Worm (Caenorhabditis elegans) whole organism, L2 larva: ENCODE results near the gene drl-1.

Experiments
- C34F6.9 ChIP-seq: fragments of 150-350 bp; optimal IDR thresholded peaks from 2 replicates; lab custom pipeline; 2014; ENCODE audit warnings: missing biosample characterization, missing genetic modification characterization
- F13H6.1 ChIP-seq: sonication (generic microtip); optimal IDR thresholded peaks from 2 replicates; lab custom pipeline; 2016; ENCODE audit warnings: missing genetic modification characterization, missing compliant biosample characterization
- R02D3.7 ChIP-seq: fragments of 150-350 bp; optimal IDR thresholded peaks from 2 replicates; lab custom pipeline; 2014; ENCODE audit warnings: missing biosample characterization, missing genetic modification characterization
- Y55F3AM.14 ChIP-seq: fragments of 200-800 bp; sonication (Bioruptor generic); optimal IDR thresholded peaks from 2 replicates; lab custom pipeline; 2018; ENCODE audit warnings: mild to moderate bottlenecking, missing genetic modification characterization, missing compliant biosample characterization
- ZK546.5 ChIP-seq: sonication (generic microtip); optimal IDR thresholded peaks from 2 replicates; lab custom pipeline; 2017; ENCODE audit warnings: missing biosample characterization, missing genetic modification characterization
- aly-2 ChIP-seq: fragments of 150-350 bp; optimal IDR thresholded peaks from 2 replicates; lab custom pipeline; 2014; ENCODE audit warnings: missing biosample characterization, missing genetic modification characterization
- ama-1 ChIP-seq: fragments of 150-350 bp; optimal IDR thresholded peaks from 2 replicates; lab custom pipeline; 2018; ENCODE audit warnings: inconsistent platforms
- blmp-1 ChIP-seq: sonication (generic microtip); optimal IDR thresholded peaks from 2 replicates; lab custom pipeline; 2017; ENCODE audit warnings: missing genetic modification characterization, mild to moderate bottlenecking, missing compliant biosample characterization, antibody characterized with exemption, moderate library complexity; ENCODE audit not compliant: insufficient read depth
- ceh-82 ChIP-seq: fragments of 150-350 bp; optimal IDR thresholded peaks from 2 replicates; lab custom pipeline; 2014; ENCODE audit warnings: missing biosample characterization, missing genetic modification characterization
- crh-2 ChIP-seq: sonication (generic microtip); optimal IDR thresholded peaks from 2 replicates; lab custom pipeline; 2017; ENCODE audit warnings: missing biosample characterization, missing genetic modification characterization
- dmd-4 ChIP-seq: sonication (generic microtip); optimal IDR thresholded peaks from 2 replicates; lab custom pipeline; 2017; ENCODE audit warnings: missing biosample characterization, missing genetic modification characterization
- egl-27 ChIP-seq: sonication (generic microtip); optimal IDR thresholded peaks from 3 replicates; lab custom pipeline; 2017; ENCODE audit warnings: missing biosample characterization, missing genetic modification reagents, missing genetic modification characterization
- elt-1 ChIP-seq: fragments of 150-350 bp; optimal IDR thresholded peaks from 2 replicates; lab custom pipeline; 2014; ENCODE audit warnings: missing biosample characterization, missing genetic modification characterization
- elt-3 ChIP-seq: sonication (generic microtip); optimal IDR thresholded peaks from 2 replicates; lab custom pipeline; 2017; ENCODE audit warnings: missing biosample characterization, missing genetic modification characterization
- fos-1 ChIP-seq: fragments of 150-350 bp; optimal IDR thresholded peaks from 2 replicates; lab custom pipeline; 2014; ENCODE audit warnings: missing biosample characterization, missing genetic modification characterization
- gmeb-1 ChIP-seq: fragments of 150-350 bp; optimal IDR thresholded peaks from 2 replicates; lab custom pipeline; 2014; ENCODE audit warnings: missing biosample characterization, missing genetic modification characterization
- lin-11 ChIP-seq: fragments of 150-350 bp; sonication (generic microtip); optimal IDR thresholded peaks from 2 replicates; lab custom pipeline; 2014; ENCODE audit warnings: missing biosample characterization, missing genetic modification characterization, inconsistent platforms, mixed read lengths
- lin-13 ChIP-seq: fragments of 150-350 bp; optimal IDR thresholded peaks from 2 replicates; lab custom pipeline; 2014; ENCODE audit warnings: missing biosample characterization, missing genetic modification reagents, missing genetic modification characterization
- lin-39 ChIP-seq: fragments of 150-350 bp; optimal IDR thresholded peaks from 2 replicates; lab custom pipeline; 2014; ENCODE audit warnings: missing biosample characterization, missing genetic modification reagents, missing genetic modification characterization
- lsy-2 ChIP-seq, 2 experiments: fragments of 150-350 bp in 1 of 2; sonication (generic microtip) in 1 of 2; optimal IDR thresholded peaks; 2 replicates each; lab custom pipeline; 2014 to 2017; ENCODE audit warnings: missing biosample characterization in 2 of 2, missing genetic modification characterization in 2 of 2
- mab-5 ChIP-seq: fragments of 150-350 bp; optimal IDR thresholded peaks from 2 replicates; lab custom pipeline; 2014; ENCODE audit warnings: missing biosample characterization, missing genetic modification characterization
- mdl-1 ChIP-seq, 2 experiments: fragments of 150-350 bp in 1 of 2; sonication (generic microtip) in 1 of 2; optimal IDR thresholded peaks; 2 replicates each; lab custom pipeline; 2017; ENCODE audit warnings: missing biosample characterization in 2 of 2, missing genetic modification characterization in 2 of 2
- nhr-11 ChIP-seq: fragments of 150-350 bp; optimal IDR thresholded peaks from 2 replicates; lab custom pipeline; 2014; ENCODE audit warnings: missing biosample characterization, missing genetic modification characterization
- nhr-12 ChIP-seq: fragments of 150-350 bp; optimal IDR thresholded peaks from 2 replicates; lab custom pipeline; 2014; ENCODE audit warnings: missing biosample characterization, missing genetic modification characterization
- nhr-129 ChIP-seq: fragments of 150-350 bp; optimal IDR thresholded peaks from 2 replicates; lab custom pipeline; 2014; ENCODE audit warnings: missing biosample characterization, missing genetic modification characterization
- nhr-21 ChIP-seq: fragments of 150-350 bp; optimal IDR thresholded peaks from 2 replicates; lab custom pipeline; 2014; ENCODE audit warnings: missing biosample characterization, missing genetic modification characterization
- nhr-237 ChIP-seq: fragments of 150-350 bp; optimal IDR thresholded peaks from 2 replicates; lab custom pipeline; 2014; ENCODE audit warnings: missing biosample characterization, missing genetic modification characterization
- nhr-77 ChIP-seq: fragments of 150-350 bp; optimal IDR thresholded peaks from 2 replicates; lab custom pipeline; 2014; ENCODE audit warnings: missing biosample characterization, missing genetic modification characterization
- peb-1 ChIP-seq: fragments of 150-350 bp; optimal IDR thresholded peaks from 2 replicates; lab custom pipeline; 2014; ENCODE audit warnings: missing biosample characterization, missing genetic modification characterization
- sem-4 ChIP-seq: fragments of 150-350 bp; optimal IDR thresholded peaks from 2 replicates; lab custom pipeline; 2014; ENCODE audit warnings: missing biosample characterization, missing genetic modification reagents, missing genetic modification characterization
- skn-1 ChIP-seq: sonication (generic microtip); optimal IDR thresholded peaks from 2 replicates; lab custom pipeline; 2017; ENCODE audit warnings: missing biosample characterization, missing genetic modification characterization
- sma-3 ChIP-seq: sonication (generic microtip); optimal IDR thresholded peaks from 2 replicates; lab custom pipeline; 2016; ENCODE audit warnings: missing genetic modification reagents, missing genetic modification characterization, missing compliant biosample characterization
- sma-9 ChIP-seq, 2 experiments: fragments of 150-350 bp in 1 of 2; sonication (generic microtip) in 1 of 2; optimal IDR thresholded peaks; 2 replicates each; lab custom pipeline; 2014 to 2016; ENCODE audit warnings: missing genetic modification characterization in 2 of 2, mild to moderate bottlenecking in 1 of 2, missing biosample characterization in 1 of 2, missing compliant biosample characterization in 1 of 2, missing genetic modification reagents in 1 of 2, moderate library complexity in 1 of 2
- snpc-4 ChIP-seq: fragments of 150-350 bp; optimal IDR thresholded peaks from 2 replicates; lab custom pipeline; 2014; ENCODE audit warnings: missing biosample characterization, missing genetic modification characterization
- unc-39 ChIP-seq: fragments of 150-350 bp; optimal IDR thresholded peaks from 2 replicates; lab custom pipeline; 2014; ENCODE audit warnings: missing biosample characterization, missing genetic modification characterization
- unc-55 ChIP-seq: fragments of 150-350 bp; sonication (generic microtip); optimal IDR thresholded peaks from 3 replicates; lab custom pipeline; 2014; ENCODE audit warnings: missing biosample characterization, missing genetic modification reagents, missing genetic modification characterization
- zag-1 ChIP-seq: fragments of 150-350 bp; optimal IDR thresholded peaks from 2 replicates; lab custom pipeline; 2014; ENCODE audit warnings: missing biosample characterization, missing genetic modification characterization
- ztf-1 ChIP-seq: fragments of 200-800 bp; sonication (Bioruptor generic); conservative IDR thresholded peaks from 2 replicates; pipeline ENCODE4 v1.3.6; 2022; ENCODE audit warnings: missing genetic modification characterization, missing compliant biosample characterization
- ztf-11 ChIP-seq: sonication (generic microtip); optimal IDR thresholded peaks from 2 replicates; lab custom pipeline; 2017; ENCODE audit warnings: missing biosample characterization, missing genetic modification characterization

drl-1 gene

ce11 chrIV:291851-292367, 33.0 kb upstream of the drl-1 start:
- no peak for TF ChIP-seq unc-39 (tag; lab: Kevin White, UChicago)
- no peak for TF ChIP-seq elt-3 (tag; lab: Kevin White, UChicago)
- TF ChIP-seq sma-9 (GFP tag; optimal IDR thresholded peaks at IDR 0.05; lab: Kevin White, UChicago): peak; percentile 50
- TF ChIP-seq sma-9 (tag; optimal IDR thresholded peaks at IDR 0.05; lab: Kevin White, UChicago): no peak
- no peak for TF ChIP-seq sem-4 (tag; lab: Kevin White, UChicago)
- no peak for TF ChIP-seq ceh-82 (tag; lab: Kevin White, UChicago)
- TF ChIP-seq ztf-11: no peak
- peak; percentile 3 for TF ChIP-seq nhr-21 (tag; lab: Kevin White, UChicago)
- TF ChIP-seq skn-1 (tag; lab: Kevin White, UChicago): peak; percentile 87
- TF ChIP-seq ZK546.5 (tag; lab: Kevin White, UChicago): no peak
- TF ChIP-seq nhr-11 (tag; lab: Kevin White, UChicago): no peak
- TF ChIP-seq lin-11 (tag; lab: Kevin White, UChicago): no peak
- TF ChIP-seq crh-2 (tag; lab: Kevin White, UChicago): peak; percentile 90
- no peak for TF ChIP-seq mab-5 (tag; lab: Kevin White, UChicago)
- TF ChIP-seq lsy-2 (tag; optimal IDR thresholded peaks at IDR 0.05; lab: Kevin White, UChicago): peak in 1 of 2 experiments; percentile 43
- peak; percentile 80 for TF ChIP-seq fos-1 (tag; lab: Kevin White, UChicago)
- TF ChIP-seq sma-3 (GFP tag; lab: Kevin White, UChicago): peak; percentile 56
- peak; percentile 47 for TF ChIP-seq Y55F3AM.14 (GFP tag; lab: Kevin White, UChicago)
- TF ChIP-seq dmd-4 (tag; lab: Kevin White, UChicago): no peak
- no peak for TF ChIP-seq nhr-77 (tag; lab: Kevin White, UChicago)
- TF ChIP-seq nhr-12 (tag; lab: Kevin White, UChicago): no peak
- TF ChIP-seq nhr-129 (tag; lab: Kevin White, UChicago): no peak
- no peak for TF ChIP-seq elt-1
- peak; percentile 67 for TF ChIP-seq gmeb-1
- peak; percentile 13 for TF ChIP-seq ama-1
- TF ChIP-seq mdl-1 (tag; optimal IDR thresholded peaks at IDR 0.05; lab: Kevin White, UChicago): no peak
- TF ChIP-seq nhr-237 (tag; lab: Kevin White, UChicago): no peak
- TF ChIP-seq zag-1: no peak
- peak; percentile 18 for TF ChIP-seq blmp-1
- no peak for TF ChIP-seq egl-27 (tag; lab: Kevin White, UChicago)
- peak; percentile 6 for TF ChIP-seq F13H6.1

- TF ChIP-seq egl-27 (tag; lab: Kevin White, UChicago) (no peak), ztf-1 (0 out of 2 replicates have a peak, but pooled peaks have one; percentile 65), nhr-237 (tag; lab: Kevin White, UChicago) (no peak)
These were observed 31.6 kb upstream of the drl-1 start for ce11 chrIV:293163-293755.

ce11 chrIV:293995-294700, 30.7 kb upstream of the drl-1 start:
- TF ChIP-seq gmeb-1 (no peak), unc-39 (tag; lab: Kevin White, UChicago) (no peak), F13H6.1 (no peak), ama-1 (peak; percentile 46), nhr-12 (tag; lab: Kevin White, UChicago) (no peak), ztf-1 (no peak), mab-5 (tag; lab: Kevin White, UChicago) (no peak)

- TF ChIP-seq nhr-129 (tag; lab: Kevin White, UChicago) (peak; percentile 20), dmd-4 (tag; lab: Kevin White, UChicago) (no peak), lsy-2 (tag; optimal IDR thresholded peaks at IDR 0.05; lab: Kevin White, UChicago) (no peak), lin-39 (peak; percentile 24)
These were observed 30.1 kb upstream of the drl-1 start for ce11 chrIV:294737-295136.

ce11 chrIV:295734-296201, 29.1 kb upstream of the drl-1 start:
- TF ChIP-seq sem-4 (tag; lab: Kevin White, UChicago) (no peak), aly-2 (tag; lab: Kevin White, UChicago) (no peak), blmp-1 (no peak), C34F6.9 (tag; lab: Kevin White, UChicago) (no peak), R02D3.7 (no peak), lsy-2 (tag; optimal IDR thresholded peaks at IDR 0.05; lab: Kevin White, UChicago) (no peak), nhr-129 (tag; lab: Kevin White, UChicago) (peak; percentile 14), skn-1 (tag; lab: Kevin White, UChicago) (no peak), crh-2 (tag; lab: Kevin White, UChicago) (peak; percentile 66), lin-11 (tag; lab: Kevin White, UChicago) (no peak), fos-1 (tag; lab: Kevin White, UChicago) (peak; percentile 79), elt-3 (tag; lab: Kevin White, UChicago) (no peak), ceh-82 (tag; lab: Kevin White, UChicago) (no peak), nhr-12 (tag; lab: Kevin White, UChicago) (no peak), F13H6.1 (no peak), snpc-4 (no peak), peb-1 (tag; lab: Kevin White, UChicago) (no peak), mab-5 (tag; lab: Kevin White, UChicago) (no peak), Y55F3AM.14 (GFP tag; lab: Kevin White, UChicago) (no peak), ztf-11 (no peak), lin-13 (GFP tag; lab: Kevin White, UChicago) (no peak), lin-39 (no peak), nhr-237 (tag; lab: Kevin White, UChicago) (no peak), ama-1 (no peak), gmeb-1 (peak; percentile 38), unc-55 (GFP tag; lab: Kevin White, UChicago) (no peak)
